Fruit fly (Drosophila melanogaster) whole organism, embryonic: ENCODE measurements around the gene CG32036.

Experiments used
- Aef1 ChIP-seq: fragments of 200-800 bp; sonication (Bioruptor generic); IDR thresholded peaks from 3 replicates; pipeline ENCODE4 v1.3.6; 2022; ENCODE audit warnings: missing biosample characterization, missing genetic modification characterization
- Atf-2 ChIP-seq: fragments of 200-800 bp; sonication (Bioruptor generic); optimal IDR thresholded peaks from 2 replicates; lab custom pipeline; 2016; ENCODE audit warnings: missing biosample characterization, missing genetic modification characterization
- CG10267 ChIP-seq: fragments of 200-800 bp; sonication (Bioruptor generic); optimal IDR thresholded peaks from 2 replicates; lab custom pipeline; 2018; ENCODE audit warnings: missing biosample characterization, mild to moderate bottlenecking, missing genetic modification characterization, moderate library complexity
- CG11695 ChIP-seq: fragments of 200-800 bp; sonication (Bioruptor generic); IDR thresholded peaks from 3 replicates; pipeline ENCODE4 v1.3.6; 2022; ENCODE audit warnings: missing biosample characterization, missing genetic modification characterization
- CG12744 ChIP-seq: fragments of 200-800 bp; sonication (Bioruptor generic); optimal IDR thresholded peaks from 2 replicates; lab custom pipeline; 2016; ENCODE audit warnings: missing biosample characterization, missing genetic modification characterization
- CG13894 ChIP-seq: fragments of 200-800 bp; sonication (Bioruptor generic); optimal IDR thresholded peaks from 3 replicates; lab custom pipeline; 2018; ENCODE audit warnings: missing biosample characterization, mild to moderate bottlenecking, missing genetic modification characterization, moderate library complexity
- CG14860 ChIP-seq: fragments of 200-800 bp; sonication (Bioruptor generic); IDR thresholded peaks from 3 replicates; pipeline ENCODE4 v1.3.6; 2022; ENCODE audit warnings: missing biosample characterization, missing genetic modification characterization; ENCODE audit not compliant: partially characterized antibody
- CG15011 ChIP-seq: fragments of 200-800 bp; sonication (Bioruptor generic); optimal IDR thresholded peaks from 3 replicates; lab custom pipeline; 2018; ENCODE audit warnings: missing biosample characterization, mild to moderate bottlenecking, missing genetic modification characterization
- CG16813 ChIP-seq: fragments of 200-800 bp; sonication (Bioruptor generic); IDR thresholded peaks from 3 replicates; pipeline ENCODE4 v1.3.6; 2022; ENCODE audit warnings: missing biosample characterization, missing genetic modification characterization; ENCODE audit not compliant: partially characterized antibody
- CG17361 ChIP-seq: fragments of 200-800 bp; sonication (Bioruptor generic); IDR thresholded peaks from 3 replicates; pipeline ENCODE4 v1.3.6; 2022; ENCODE audit warnings: missing biosample characterization, missing genetic modification characterization
- CG1832 ChIP-seq: fragments of 200-800 bp; sonication (Bioruptor generic); optimal IDR thresholded peaks from 2 replicates; lab custom pipeline; 2017; ENCODE audit warnings: missing biosample characterization, mild to moderate bottlenecking, missing genetic modification characterization, inconsistent platforms
- CG2116 ChIP-seq: fragments of 200-800 bp; sonication (Bioruptor generic); optimal IDR thresholded peaks from 3 replicates; lab custom pipeline; 2018; ENCODE audit warnings: missing biosample characterization, mild to moderate bottlenecking, missing genetic modification characterization
- CG2129 ChIP-seq: fragments of 200-800 bp; sonication (Bioruptor generic); IDR thresholded peaks from 2 replicates; pipeline ENCODE4 v1.3.6; 2022; ENCODE audit warnings: missing biosample characterization, missing genetic modification characterization; ENCODE audit not compliant: partially characterized antibody
- Dip3 ChIP-seq: fragments of 200-800 bp; sonication (Bioruptor generic); optimal IDR thresholded peaks from 3 replicates; lab custom pipeline; 2016; ENCODE audit warnings: missing biosample characterization, missing genetic modification characterization
- Dref ChIP-seq: fragments of 200-800 bp; sonication (Bioruptor generic); IDR thresholded peaks from 2 replicates; pipeline ENCODE4 v1.3.6; 2022; ENCODE audit warnings: missing biosample characterization, missing genetic modification characterization
- Eip74EF ChIP-seq, 2 experiments: fragments of 200-800 bp in 1 of 2; fragments of >200 bp in 1 of 2; sonication (Bioruptor generic) in 1 of 2; optimal IDR thresholded peaks; 2 replicates each; lab custom pipeline; 2017 to 2019; ENCODE audit warnings: missing biosample characterization in 2 of 2, missing genetic modification characterization in 2 of 2, mild to moderate bottlenecking in 1 of 2, moderate library complexity in 1 of 2
- Gug ChIP-seq: fragments of 200-800 bp; sonication (Bioruptor generic); IDR thresholded peaks from 4 replicates; pipeline ENCODE4 v1.3.6; 2022; ENCODE audit warnings: missing biosample characterization, missing genetic modification characterization
- Hey ChIP-seq: fragments of 200-800 bp; sonication (Bioruptor generic); optimal IDR thresholded peaks from 3 replicates; lab custom pipeline; 2018; ENCODE audit warnings: missing biosample characterization, mild to moderate bottlenecking, missing genetic modification characterization
- Max ChIP-seq: fragments of 200-800 bp; sonication (Bioruptor generic); optimal IDR thresholded peaks from 2 replicates; lab custom pipeline; 2016; ENCODE audit warnings: missing biosample characterization, mild to moderate bottlenecking, missing genetic modification characterization
- Med ChIP-seq: fragments of 200-800 bp; sonication (Bioruptor generic); peaks from one replicate; lab custom pipeline; 2016; ENCODE audit warnings: missing biosample characterization, missing genetic modification characterization, mild to moderate bottlenecking, inconsistent platforms, moderate library complexity
- Meics ChIP-seq: fragments of 200-800 bp; sonication (Bioruptor generic); optimal IDR thresholded peaks from 2 replicates; lab custom pipeline; 2017; ENCODE audit warnings: missing biosample characterization, mild to moderate bottlenecking, missing genetic modification characterization
- Nf-YA ChIP-seq: fragments of 200-800 bp; sonication (Bioruptor generic); IDR thresholded peaks from 2 replicates; pipeline ENCODE4 v1.3.6; 2022; ENCODE audit warnings: missing biosample characterization, missing genetic modification characterization
- NfI ChIP-seq: fragments of 200-800 bp; sonication (Bioruptor generic); optimal IDR thresholded peaks from 3 replicates; lab custom pipeline; 2018; ENCODE audit warnings: missing biosample characterization, mild to moderate bottlenecking, missing genetic modification characterization, moderate library complexity
- Poxn ChIP-seq: fragments of 200-800 bp; sonication (Bioruptor generic); IDR thresholded peaks from 2 replicates; pipeline ENCODE4 v1.3.6; 2022; ENCODE audit warnings: missing biosample characterization, missing genetic modification characterization
- Ptx1 ChIP-seq: fragments of 200-800 bp; sonication (Bioruptor generic); IDR thresholded peaks from 2 replicates; pipeline ENCODE4 v1.3.6; 2022; ENCODE audit warnings: missing biosample characterization, missing genetic modification characterization
- ab ChIP-seq: fragments of 200-800 bp; sonication (Bioruptor generic); optimal IDR thresholded peaks from 2 replicates; lab custom pipeline; 2016; ENCODE audit warnings: missing biosample characterization, missing genetic modification characterization
- abd-A ChIP-seq: fragments of 200-800 bp; sonication (Bioruptor generic); optimal IDR thresholded peaks from 3 replicates; lab custom pipeline; 2019; ENCODE audit warnings: missing biosample characterization, mild to moderate bottlenecking, missing genetic modification characterization, moderate library complexity
- bbx ChIP-seq: fragments of 200-800 bp; sonication (Bioruptor generic); IDR thresholded peaks from 2 replicates; pipeline ENCODE4 v1.3.6; 2022; ENCODE audit warnings: missing biosample characterization, missing genetic modification characterization; ENCODE audit not compliant: partially characterized antibody
- bowl ChIP-seq: fragments of 200-800 bp; sonication (Bioruptor generic); IDR thresholded peaks from 2 replicates; pipeline ENCODE4 v1.3.6; 2022; ENCODE audit warnings: missing biosample characterization, missing genetic modification characterization
- btn ChIP-seq: fragments of 200-800 bp; sonication (Bioruptor generic); optimal IDR thresholded peaks from 2 replicates; lab custom pipeline; 2016; ENCODE audit warnings: missing biosample characterization, missing genetic modification characterization
- cwo ChIP-seq: fragments of 200-800 bp; sonication (Bioruptor generic); optimal IDR thresholded peaks from 3 replicates; lab custom pipeline; 2017; ENCODE audit warnings: missing biosample characterization, missing genetic modification characterization, mild to moderate bottlenecking, moderate library complexity, missing genetic modification reagents
- dpn ChIP-seq, 2 experiments: fragments of 200-800 bp; sonication (Bioruptor generic); optimal IDR thresholded peaks; 3 replicates each; lab custom pipeline; 2016; ENCODE audit warnings: missing biosample characterization in 2 of 2, missing genetic modification characterization in 2 of 2
- dysf ChIP-seq: fragments of 200-800 bp; sonication (Bioruptor generic); IDR thresholded peaks from 3 replicates; pipeline ENCODE4 v1.3.6; 2022; ENCODE audit warnings: missing biosample characterization, missing genetic modification characterization
- emc ChIP-seq: fragments of 200-800 bp; sonication (Bioruptor generic); optimal IDR thresholded peaks from 2 replicates; lab custom pipeline; 2016; ENCODE audit warnings: missing biosample characterization, missing genetic modification characterization
- ems ChIP-seq: fragments of 200-800 bp; sonication (Bioruptor generic); optimal IDR thresholded peaks from 3 replicates; lab custom pipeline; 2016; ENCODE audit warnings: missing biosample characterization, missing genetic modification characterization
- en ChIP-seq: fragments of 200-800 bp; sonication (Bioruptor generic); optimal IDR thresholded peaks from 2 replicates; lab custom pipeline; 2016; ENCODE audit warnings: missing biosample characterization, missing genetic modification characterization
- fu2 ChIP-seq: fragments of 200-800 bp; sonication (Bioruptor generic); optimal IDR thresholded peaks from 2 replicates; lab custom pipeline; 2016; ENCODE audit warnings: missing biosample characterization, missing genetic modification characterization
- grn ChIP-seq: fragments of 200-800 bp; sonication (Bioruptor generic); optimal IDR thresholded peaks from 3 replicates; lab custom pipeline; 2017; ENCODE audit warnings: missing biosample characterization, missing genetic modification characterization
- gro ChIP-seq: fragments of 200-800 bp; sonication (Bioruptor generic); optimal IDR thresholded peaks from 2 replicates; lab custom pipeline; 2016; ENCODE audit warnings: missing biosample characterization, missing genetic modification characterization
- hth ChIP-seq: fragments of >200 bp; optimal IDR thresholded peaks from 2 replicates; lab custom pipeline; 2017; ENCODE audit warnings: inconsistent platforms
- lola ChIP-seq, 3 experiments: fragments of >200 bp in 2 of 3; fragments of 200-800 bp in 1 of 3; sonication (Bioruptor generic) in 1 of 3; optimal IDR thresholded peaks; 2 replicates each; lab custom pipeline; 2017 to 2019; ENCODE audit warnings: missing biosample characterization in 3 of 3, missing genetic modification characterization in 3 of 3, mild to moderate bottlenecking in 1 of 3, moderate library complexity in 1 of 3
- mam ChIP-seq: fragments of 200-800 bp; sonication (Bioruptor generic); optimal IDR thresholded peaks from 3 replicates; lab custom pipeline; 2016; ENCODE audit warnings: missing biosample characterization, missing genetic modification characterization
- mirr ChIP-seq: fragments of 200-800 bp; sonication (Bioruptor generic); optimal IDR thresholded peaks from 3 replicates; lab custom pipeline; 2018; ENCODE audit warnings: missing biosample characterization, mild to moderate bottlenecking, missing genetic modification characterization
- pita ChIP-seq: fragments of 200-800 bp; sonication (Bioruptor generic); optimal IDR thresholded peaks from 2 replicates; lab custom pipeline; 2017; ENCODE audit warnings: missing biosample characterization, mild to moderate bottlenecking, missing genetic modification characterization
- repo ChIP-seq: fragments of 200-800 bp; sonication (Bioruptor generic); optimal IDR thresholded peaks from 2 replicates; lab custom pipeline; 2016; ENCODE audit warnings: missing biosample characterization, missing genetic modification characterization
- sr ChIP-seq: fragments of 200-800 bp; sonication (Bioruptor generic); IDR thresholded peaks from 3 replicates; pipeline ENCODE4 v1.3.6; 2022; ENCODE audit warnings: missing biosample characterization, missing genetic modification characterization
- tx ChIP-seq: fragments of 200-800 bp; sonication (Bioruptor generic); optimal IDR thresholded peaks from 2 replicates; lab custom pipeline; 2016; ENCODE audit warnings: missing biosample characterization, missing genetic modification characterization
- vvl ChIP-seq: fragments of 200-800 bp; sonication (Bioruptor generic); IDR thresholded peaks from 2 replicates; pipeline ENCODE4 v1.3.6; 2022; ENCODE audit warnings: missing biosample characterization, missing genetic modification characterization
- zf30C ChIP-seq: fragments of 200-800 bp; sonication (Bioruptor generic); optimal IDR thresholded peaks from 3 replicates; lab custom pipeline; 2018; ENCODE audit warnings: missing biosample characterization, mild to moderate bottlenecking, missing genetic modification characterization

The CG32036 gene

dm6 chr3L:9452422-9452821, 36.6 kb downstream of the CG32036 start (continued):
- TF ChIP-seq cwo (GFP tag; lab: Kevin White, UChicago): peak; percentile 63
- no peak for TF ChIP-seq emc (GFP tag; lab: Kevin White, UChicago)
- TF ChIP-seq mirr (GFP tag; lab: Kevin White, UChicago): peak; percentile 95
- TF ChIP-seq CG10267 (tag; lab: Kevin White, UChicago): no peak
- TF ChIP-seq CG14860 (GFP tag; lab: Robert Waterston, UW): no peak
- TF ChIP-seq grn (GFP tag; lab: Kevin White, UChicago): peak; percentile 94
- TF ChIP-seq btn (GFP tag; lab: Kevin White, UChicago): no peak
- TF ChIP-seq bbx (GFP tag; lab: Robert Waterston, UW): 0 out of 2 replicates have a peak, but pooled peaks have one; percentile 31
- peak; percentile 90 for TF ChIP-seq Hey (tag; lab: Kevin White, UChicago)
- peak; percentile 5 for TF ChIP-seq gro (GFP tag; lab: Kevin White, UChicago)
- TF ChIP-seq Med (GFP tag; lab: Kevin White, UChicago): peak; percentile 57
- TF ChIP-seq dysf (GFP tag; lab: Robert Waterston, UW): 0 out of 3 replicates have a peak, but pooled peaks have one; percentile 16

dm6 chr3L:9451522-9452118, 37.4 kb downstream of the CG32036 start, which contains the start of the genes CG3448 and ghi:
CG3448 (minus strand) TSS chr3L:9451572.
ghi (plus strand) TSS chr3L:9451876.
- TF ChIP-seq CG1832 (GFP tag; lab: Kevin White, UChicago) (no peak), CG2129 (GFP tag; lab: Robert Waterston, UW) (0 out of 2 replicates have a peak, but pooled peaks have one; percentile 29), pita (GFP tag; lab: Kevin White, UChicago) (no peak), CG11695 (peak; percentile 10; the same call in 1 of the 3 replicates), Atf-2 (no peak), bowl (no peak), Meics (peak; percentile 52), sr (GFP tag; lab: Robert Waterston, UW) (no peak), Eip74EF (GFP tag; optimal IDR thresholded peaks at IDR 0.05; lab: Kevin White, UChicago) (peak; percentile 1 to 54), repo (GFP tag; lab: Kevin White, UChicago) (no peak), dpn (GFP tag; optimal IDR thresholded peaks at IDR 0.05; lab: Kevin White, UChicago) (peak; percentile 56 to 63), Ptx1 (GFP tag; lab: Robert Waterston, UW) (peak; percentile 58), CG13894 (tag; lab: Kevin White, UChicago) (peak; percentile 78), en (GFP tag; lab: Kevin White, UChicago) (no peak), CG17361 (GFP tag; lab: Robert Waterston, UW) (peak; percentile 73), NfI (GFP tag; lab: Kevin White, UChicago) (peak; percentile 35), lola (GFP tag; optimal IDR thresholded peaks at IDR 0.05; lab: Kevin White, UChicago) (peak in 1 of 3 experiments; percentile 15), abd-A (tag; lab: Kevin White, UChicago) (peak; percentile 87), Dref (GFP tag; lab: Robert Waterston, UW) (peak; percentile 83), Gug (GFP tag; lab: Robert Waterston, UW) (peak; percentile 31; the same call in 1 of the 4 replicates), Aef1 (GFP tag; lab: Robert Waterston, UW) (peak; percentile 58), CG12744 (GFP tag; lab: Kevin White, UChicago) (peak; percentile 23), Max (GFP tag; lab: Kevin White, UChicago) (peak; percentile 68), vvl (GFP tag; lab: Robert Waterston, UW) (peak; percentile 55), fu2 (GFP tag; lab: Kevin White, UChicago) (no peak), zf30C (no peak), ems (GFP tag; lab: Kevin White, UChicago) (peak; percentile 52), ab (GFP tag; lab: Kevin White, UChicago) (no peak), mam (GFP tag; lab: Kevin White, UChicago) (peak; percentile 59), tx (no peak), hth (lab: Kevin White, UChicago) (no peak), Dip3 (GFP tag; lab: Kevin White, UChicago) (peak; percentile 28), CG15011 (GFP tag; lab: Kevin White, UChicago) (peak; percentile 51), Nf-YA (GFP tag; lab: Robert Waterston, UW) (no peak), CG2116 (GFP tag; lab: Kevin White, UChicago) (peak; percentile 94), CG16813 (peak; percentile 72), Poxn (GFP tag; lab: Robert Waterston, UW) (no peak)
